Worm (Caenorhabditis elegans): ENCODE results near the gene fzo-1.

- TF ChIP-seq lin-14 (GFP tag; optimal IDR thresholded peaks at IDR 0.05), result no peak
- TF ChIP-seq ama-1 (optimal IDR thresholded peaks at IDR 0.05), result no peak
- no peak for TF ChIP-seq tbx-2 (tag; optimal IDR thresholded peaks at IDR 0.05)
- TF ChIP-seq fkh-10 (GFP tag; optimal IDR thresholded peaks at IDR 0.05), result no peak
- no peak for TF ChIP-seq ces-1 (GFP tag; optimal IDR thresholded peaks at IDR 0.05)
Measured at ce11 chrII:5801075-5801474, 34.9 kb downstream of the fzo-1 start, which contains the start of the genes K05F1.9 and K05F1.1.
